Worm (Caenorhabditis elegans) whole organism, young adult: ENCODE results near the gene sdz-37.

Experiments
- ceh-40 ChIP-seq: fragments of 200-800 bp; sonication (Bioruptor generic); IDR thresholded peaks from 2 replicates; pipeline ENCODE4 v1.3.6; 2022; ENCODE audit warnings: missing genetic modification characterization, missing compliant biosample characterization
- dpl-1 ChIP-seq: fragments of 150-350 bp; optimal IDR thresholded peaks from 2 replicates; lab custom pipeline; 2014; ENCODE audit warnings: missing biosample characterization, missing genetic modification reagents, missing genetic modification characterization
- nhr-90 ChIP-seq: sonication (generic microtip); optimal IDR thresholded peaks from 2 replicates; lab custom pipeline; 2016; ENCODE audit warnings: missing genotype, mild to moderate bottlenecking, missing genetic modification characterization, missing compliant biosample characterization
- unc-62 ChIP-seq: fragments of 150-350 bp; optimal IDR thresholded peaks from 2 replicates; lab custom pipeline; 2014; ENCODE audit warnings: missing biosample characterization, missing genetic modification reagents, missing genetic modification characterization
- xnd-1 ChIP-seq: sonication (generic microtip); optimal IDR thresholded peaks from 2 replicates; lab custom pipeline; 2016; ENCODE audit warnings: missing genotype, missing genetic modification reagents, missing genetic modification characterization, missing compliant biosample characterization

- TF ChIP-seq unc-62 = peak; percentile 39
- TF ChIP-seq nhr-90 (tag; lab: Kevin White, UChicago) = no peak
- TF ChIP-seq xnd-1 (tag; lab: Kevin White, UChicago) = no peak
- no peak for TF ChIP-seq dpl-1
- TF ChIP-seq ceh-40 (GFP tag; lab: Robert Waterston, UW) = no peak
These were observed 17.0 kb upstream of the sdz-37 start, which contains the start of gene ZK673.2 for ce11 chrII:10447348-10448316.
